Worm (Caenorhabditis elegans) whole organism, midembryonic: ENCODE measurements around the gene C25F6.8.

Source experiments
- cog-1 ChIP-seq: sonication (generic microtip); optimal IDR thresholded peaks from 2 replicates; lab custom pipeline; 2016; ENCODE audit warnings: missing genetic modification characterization, missing compliant biosample characterization
- klf-2 ChIP-seq: fragments of 200-800 bp; sonication (Bioruptor generic); conservative IDR thresholded peaks from 2 replicates; pipeline ENCODE4 v1.3.6; 2022; ENCODE audit warnings: missing genetic modification reagents, missing genetic modification characterization, missing compliant biosample characterization
- ztf-23 ChIP-seq: fragments of 200-800 bp; sonication (Bioruptor generic); IDR thresholded peaks from 2 replicates; pipeline ENCODE4 v1.3.6; 2022; ENCODE audit warnings: missing genetic modification reagents, missing genetic modification characterization, missing compliant biosample characterization
- ztf-29 ChIP-seq: fragments of 200-800 bp; sonication (Bioruptor generic); IDR thresholded peaks from 2 replicates; pipeline ENCODE4 v1.3.6; 2022; ENCODE audit warnings: missing genetic modification reagents, missing genetic modification characterization, missing compliant biosample characterization

ce11 chrX:5485284-5485927 lies 37.4 kb downstream of the C25F6.8 start:
- TF ChIP-seq klf-2 (GFP tag; lab: Robert Waterston, UW) (no peak), ztf-29 (GFP tag; lab: Robert Waterston, UW) (no peak), ztf-23 (GFP tag; lab: Robert Waterston, UW) (no peak), cog-1 (tag; lab: Kevin White, UChicago) (no peak)
